Worm (Caenorhabditis elegans) whole organism, L4 larva: Measurements from ENCODE around the gene catp-4.

Source experiments
- F26F4.8 ChIP-seq: fragments of 200-800 bp; sonication (Bioruptor generic); conservative IDR thresholded peaks from 2 replicates; pipeline ENCODE4 v1.3.6; 2022; ENCODE audit warnings: missing genetic modification characterization, missing compliant biosample characterization
- F44E2.7 ChIP-seq: fragments of 200-800 bp; sonication (Bioruptor generic); IDR thresholded peaks from 2 replicates; pipeline ENCODE4 v2.1.2; 2022; ENCODE audit warnings: missing genetic modification characterization, missing compliant biosample characterization
- F49E8.2 ChIP-seq: sonication (generic microtip); optimal IDR thresholded peaks from 2 replicates; lab custom pipeline; 2016; ENCODE audit warnings: missing compliant biosample characterization, mild to moderate bottlenecking, missing genetic modification characterization, borderline replicate concordance
- T20F7.1 ChIP-seq: fragments of 200-800 bp; sonication (Bioruptor generic); optimal IDR thresholded peaks from 2 replicates; lab custom pipeline; 2018; ENCODE audit warnings: mild to moderate bottlenecking, missing genetic modification characterization, missing compliant biosample characterization
- Y105C5A.15 ChIP-seq: fragments of 200-800 bp; sonication (Bioruptor generic); IDR thresholded peaks from 2 replicates; pipeline ENCODE4 v1.3.6; 2022; ENCODE audit warnings: missing genetic modification characterization, missing compliant biosample characterization
- Y48G9A.11 ChIP-seq: fragments of 200-800 bp; sonication (Bioruptor generic); IDR thresholded peaks from 2 replicates; pipeline ENCODE4 v1.3.6; 2022; ENCODE audit warnings: missing genetic modification reagents, missing genetic modification characterization, missing compliant biosample characterization
- ZK546.5 ChIP-seq, 2 experiments: sonication (generic microtip); optimal IDR thresholded peaks; 2 replicates each; lab custom pipeline; 2017; ENCODE audit warnings: missing biosample characterization in 2 of 2, missing genetic modification characterization in 2 of 2
- aha-1 ChIP-seq: fragments of 150-350 bp; peaks from one replicate; lab custom pipeline; 2014; ENCODE audit warnings: missing biosample characterization, missing genetic modification characterization
- aly-2 ChIP-seq: sonication (generic microtip); optimal IDR thresholded peaks from 2 replicates; lab custom pipeline; 2018; ENCODE audit warnings: missing biosample characterization, missing genetic modification characterization
- ceh-44 ChIP-seq: fragments of 200-800 bp; sonication (Bioruptor generic); IDR thresholded peaks from 2 replicates; pipeline ENCODE4 v1.3.6; 2022; ENCODE audit warnings: missing genetic modification reagents, missing genetic modification characterization, missing compliant biosample characterization
- ctbp-1 ChIP-seq: fragments of 200-800 bp; sonication (Bioruptor generic); IDR thresholded peaks from 2 replicates; pipeline ENCODE4 v1.3.6; 2022; ENCODE audit warnings: missing genetic modification reagents, missing genetic modification characterization, missing compliant biosample characterization
- daf-16 ChIP-seq, 3 experiments: sonication (generic microtip); optimal IDR thresholded peaks; 2 replicates each; lab custom pipeline; 2016 to 2017; ENCODE audit warnings: missing genetic modification characterization in 3 of 3, missing genetic modification reagents in 3 of 3, mild to moderate bottlenecking in 2 of 3, missing compliant biosample characterization in 2 of 3, missing biosample characterization in 1 of 3, moderate library complexity in 1 of 3
- duxl-1 ChIP-seq: sonication (generic microtip); optimal IDR thresholded peaks from 2 replicates; lab custom pipeline; 2016; ENCODE audit warnings: mild to moderate bottlenecking, missing genetic modification characterization, moderate library complexity, missing compliant biosample characterization; ENCODE audit not compliant: poor library complexity
- dve-1 ChIP-seq: sonication (generic microtip); optimal IDR thresholded peaks from 2 replicates; lab custom pipeline; 2017; ENCODE audit warnings: antibody characterized with exemption, mild to moderate bottlenecking, missing genetic modification characterization, missing compliant biosample characterization; ENCODE audit not compliant: insufficient read depth
- egl-43 ChIP-seq: fragments of 200-800 bp; sonication (Bioruptor generic); IDR thresholded peaks from 2 replicates; pipeline ENCODE4 v1.3.6; 2022; ENCODE audit warnings: missing genetic modification reagents, missing genetic modification characterization, missing compliant biosample characterization
- fkh-10 ChIP-seq: fragments of 150-350 bp; optimal IDR thresholded peaks from 2 replicates; lab custom pipeline; 2014; ENCODE audit warnings: missing biosample characterization, missing genetic modification reagents, missing genetic modification characterization
- gei-8 ChIP-seq: fragments of 200-800 bp; sonication (Bioruptor generic); optimal IDR thresholded peaks from 2 replicates; lab custom pipeline; 2018; ENCODE audit warnings: mild to moderate bottlenecking, missing genetic modification characterization, missing compliant biosample characterization
- hif-1 ChIP-seq, 2 experiments: sonication (generic microtip); optimal IDR thresholded peaks; 2 replicates each; lab custom pipeline; 2016 to 2017; ENCODE audit warnings: missing compliant biosample characterization in 2 of 2, missing genetic modification characterization in 2 of 2, missing genetic modification reagents in 2 of 2, missing genotype in 2 of 2, mild to moderate bottlenecking in 1 of 2
- jun-1 ChIP-seq: fragments of 150-350 bp; optimal IDR thresholded peaks from 2 replicates; lab custom pipeline; 2014; ENCODE audit warnings: missing biosample characterization, missing genetic modification reagents, missing genetic modification characterization
- lin-29 ChIP-seq: fragments of 200-800 bp; sonication (Bioruptor generic); IDR thresholded peaks from 2 replicates; pipeline ENCODE4 v1.3.6; 2022; ENCODE audit warnings: missing genetic modification reagents, missing genetic modification characterization, missing compliant biosample characterization
- lin-38 ChIP-seq: fragments of 200-800 bp; sonication (Bioruptor generic); IDR thresholded peaks from 2 replicates; pipeline ENCODE4 v1.3.6; 2022; ENCODE audit warnings: missing genetic modification reagents, missing genetic modification characterization, missing compliant biosample characterization
- lir-3 ChIP-seq: sonication (generic microtip); optimal IDR thresholded peaks from 2 replicates; lab custom pipeline; 2016; ENCODE audit warnings: mild to moderate bottlenecking, missing genetic modification characterization, missing compliant biosample characterization
- madf-5 ChIP-seq, 2 experiments: fragments of 200-800 bp; sonication (Bioruptor generic); IDR thresholded peaks; 2 replicates each; pipeline ENCODE4 v1.3.6; 2022; ENCODE audit warnings: missing compliant biosample characterization in 2 of 2, missing genetic modification characterization in 2 of 2
- mdl-1 ChIP-seq, 2 experiments: fragments of 150-350 bp in 1 of 2; sonication (generic microtip) in 1 of 2; optimal IDR thresholded peaks; 2 replicates each; lab custom pipeline; 2014 to 2017; ENCODE audit warnings: missing biosample characterization in 2 of 2, missing genetic modification characterization in 2 of 2
- mes-2 ChIP-seq: sonication (generic microtip); optimal IDR thresholded peaks from 2 replicates; lab custom pipeline; 2016; ENCODE audit warnings: missing genotype, mild to moderate bottlenecking, missing genetic modification characterization, missing compliant biosample characterization; ENCODE audit not compliant: poor library complexity, severe bottlenecking
- nhr-102 ChIP-seq: sonication (generic microtip); optimal IDR thresholded peaks from 2 replicates; lab custom pipeline; 2016; ENCODE audit warnings: mild to moderate bottlenecking, missing genetic modification characterization, moderate library complexity, missing compliant biosample characterization
- nhr-111 ChIP-seq: fragments of 200-800 bp; sonication (Bioruptor generic); optimal IDR thresholded peaks from 2 replicates; lab custom pipeline; 2018; ENCODE audit warnings: mild to moderate bottlenecking, missing genetic modification characterization, missing compliant biosample characterization
- nhr-28 ChIP-seq: fragments of 150-350 bp; optimal IDR thresholded peaks from 2 replicates; lab custom pipeline; 2014; ENCODE audit warnings: missing biosample characterization, missing genetic modification characterization
- nhr-48 ChIP-seq: sonication (generic microtip); optimal IDR thresholded peaks from 2 replicates; lab custom pipeline; 2016; ENCODE audit warnings: mild to moderate bottlenecking, missing genetic modification characterization, missing compliant biosample characterization
- nhr-6 ChIP-seq: fragments of 150-350 bp; optimal IDR thresholded peaks from 2 replicates; lab custom pipeline; 2014; ENCODE audit warnings: missing biosample characterization, missing genetic modification characterization
- nhr-76 ChIP-seq: fragments of 150-350 bp; optimal IDR thresholded peaks from 2 replicates; lab custom pipeline; 2014; ENCODE audit warnings: missing biosample characterization, missing genetic modification characterization
- pqm-1 ChIP-seq: sonication (generic microtip); optimal IDR thresholded peaks from 2 replicates; lab custom pipeline; 2017; ENCODE audit warnings: missing biosample characterization, missing genetic modification characterization
- saeg-2 ChIP-seq: fragments of 200-800 bp; sonication (Bioruptor generic); IDR thresholded peaks from 2 replicates; pipeline ENCODE4 v1.3.6; 2022; ENCODE audit warnings: missing genetic modification reagents, missing genetic modification characterization, missing compliant biosample characterization
- sdz-12 ChIP-seq: fragments of 200-800 bp; sonication (Bioruptor generic); optimal IDR thresholded peaks from 2 replicates; lab custom pipeline; 2018; ENCODE audit warnings: mild to moderate bottlenecking, missing genetic modification characterization, missing compliant biosample characterization
- unc-62 ChIP-seq, 3 experiments: fragments of 150-350 bp in 1 of 3; sonication (generic microtip); optimal IDR thresholded peaks in 2 of 3; peaks in 1 of 3; 1 replicate in 1 of 3; 2 replicates in 2 of 3; lab custom pipeline; 2014 to 2017; ENCODE audit warnings: missing biosample characterization in 3 of 3, missing genetic modification characterization in 3 of 3, missing genetic modification reagents in 3 of 3, missing genotype in 1 of 3
- vab-7 ChIP-seq: fragments of 200-800 bp; sonication (Bioruptor generic); IDR thresholded peaks from 2 replicates; pipeline ENCODE4 v1.3.6; 2022; ENCODE audit warnings: missing genetic modification reagents, missing genetic modification characterization, missing compliant biosample characterization
- zag-1 ChIP-seq: fragments of 150-350 bp; optimal IDR thresholded peaks from 2 replicates; lab custom pipeline; 2014; ENCODE audit warnings: missing biosample characterization, missing genetic modification characterization
- zfp-3 ChIP-seq: fragments of 200-800 bp; sonication (Bioruptor generic); conservative IDR thresholded peaks from 2 replicates; pipeline ENCODE4 v1.3.6; 2022; ENCODE audit warnings: missing genetic modification reagents, missing genetic modification characterization, missing compliant biosample characterization
- zip-11 ChIP-seq: fragments of 200-800 bp; sonication (Bioruptor generic); IDR thresholded peaks from 2 replicates; pipeline ENCODE4 v1.3.6; 2022; ENCODE audit warnings: missing genetic modification characterization, missing compliant biosample characterization
- ztf-11 ChIP-seq: fragments of 150-350 bp; optimal IDR thresholded peaks from 2 replicates; lab custom pipeline; 2014; ENCODE audit warnings: missing biosample characterization, missing genetic modification characterization

Gene catp-4

DNA sequence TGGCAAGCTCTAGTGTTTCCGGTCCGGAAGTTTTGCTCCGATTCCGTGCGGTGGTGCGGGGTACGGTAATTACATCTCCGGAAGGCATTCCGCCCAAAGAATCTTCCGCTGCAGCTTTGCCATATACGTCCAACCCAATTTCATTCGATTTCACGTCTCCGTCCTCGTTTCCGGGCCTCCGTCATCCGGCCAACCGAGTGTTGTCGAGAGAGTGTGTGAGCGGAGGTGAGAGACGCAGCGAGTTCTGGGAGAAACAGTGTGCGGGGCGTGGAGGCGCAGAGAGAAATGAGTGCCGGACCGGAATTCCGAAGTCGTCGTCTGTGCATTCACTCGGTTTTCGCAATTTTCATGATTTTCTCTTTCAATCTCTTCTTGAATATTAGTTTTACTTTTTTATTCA is 24.1 kb upstream of the catp-4 start (continued):
- no peak for TF ChIP-seq nhr-111 (GFP tag; lab: Kevin White, UChicago)
- no peak for TF ChIP-seq daf-16 (GFP tag; optimal IDR thresholded peaks at IDR 0.05; lab: Kevin White, UChicago)
- peak; percentile 10 for TF ChIP-seq daf-16 (tag; optimal IDR thresholded peaks at IDR 0.05; lab: Kevin White, UChicago)
- TF ChIP-seq madf-5 (GFP tag; IDR thresholded peaks at IDR 0.05; lab: Robert Waterston, UW) = 0 out of 4 replicates have a peak, but pooled peaks of 1 of the 2 experiments have one; percentile 27
- no peak for TF ChIP-seq ceh-44 (GFP tag; lab: Robert Waterston, UW)
- no peak for TF ChIP-seq zfp-3 (GFP tag; lab: Robert Waterston, UW)
- no peak for TF ChIP-seq F44E2.7 (GFP tag; lab: Robert Waterston, UW)
- TF ChIP-seq ZK546.5 (tag; optimal IDR thresholded peaks at IDR 0.05; lab: Kevin White, UChicago) = no peak
- TF ChIP-seq Y48G9A.11 (GFP tag; lab: Robert Waterston, UW) = no peak
- 0 out of 2 replicates have a peak, but pooled peaks have one; percentile 16 for TF ChIP-seq F26F4.8 (GFP tag; lab: Robert Waterston, UW)
- TF ChIP-seq fkh-10 = peak; percentile 10
- 0 out of 2 replicates have a peak, but pooled peaks have one; percentile 51 for TF ChIP-seq ctbp-1
- TF ChIP-seq hif-1 (tag; optimal IDR thresholded peaks at IDR 0.05; lab: Kevin White, UChicago) = no peak
- TF ChIP-seq nhr-48 (tag; lab: Kevin White, UChicago) = no peak
- TF ChIP-seq Y105C5A.15 (GFP tag; lab: Robert Waterston, UW) = no peak
- TF ChIP-seq aly-2 (tag; lab: Kevin White, UChicago) = no peak
- no peak for TF ChIP-seq zag-1 (tag; lab: Kevin White, UChicago)
- no peak for TF ChIP-seq F49E8.2 (tag; lab: Kevin White, UChicago)
- no peak for TF ChIP-seq vab-7 (GFP tag; lab: Robert Waterston, UW)
- TF ChIP-seq mdl-1 (tag; optimal IDR thresholded peaks at IDR 0.05; lab: Kevin White, UChicago) = no peak
- no peak for TF ChIP-seq T20F7.1 (GFP tag; lab: Kevin White, UChicago)
- no peak for TF ChIP-seq duxl-1 (tag; lab: Kevin White, UChicago)
- TF ChIP-seq nhr-76 (tag; lab: Kevin White, UChicago) = no peak
- TF ChIP-seq dve-1 = no peak
- TF ChIP-seq mes-2 (tag; lab: Kevin White, UChicago) = no peak
- TF ChIP-seq lin-29 (GFP tag; lab: Robert Waterston, UW) = no peak
- no peak for TF ChIP-seq jun-1
- TF ChIP-seq egl-43 (GFP tag; lab: Robert Waterston, UW) = peak; percentile 63; the same call in 1 of the 2 replicates
- TF ChIP-seq gei-8 (GFP tag; lab: Kevin White, UChicago) = no peak
- TF ChIP-seq pqm-1 (tag; lab: Kevin White, UChicago) = no peak
- TF ChIP-seq nhr-102 = no peak
- TF ChIP-seq ztf-11 (tag; lab: Kevin White, UChicago) = no peak
- TF ChIP-seq lin-38 (GFP tag; lab: Robert Waterston, UW) = no peak
- no peak for TF ChIP-seq nhr-28
- TF ChIP-seq, all 104 proteins: peak for 11

DNA sequence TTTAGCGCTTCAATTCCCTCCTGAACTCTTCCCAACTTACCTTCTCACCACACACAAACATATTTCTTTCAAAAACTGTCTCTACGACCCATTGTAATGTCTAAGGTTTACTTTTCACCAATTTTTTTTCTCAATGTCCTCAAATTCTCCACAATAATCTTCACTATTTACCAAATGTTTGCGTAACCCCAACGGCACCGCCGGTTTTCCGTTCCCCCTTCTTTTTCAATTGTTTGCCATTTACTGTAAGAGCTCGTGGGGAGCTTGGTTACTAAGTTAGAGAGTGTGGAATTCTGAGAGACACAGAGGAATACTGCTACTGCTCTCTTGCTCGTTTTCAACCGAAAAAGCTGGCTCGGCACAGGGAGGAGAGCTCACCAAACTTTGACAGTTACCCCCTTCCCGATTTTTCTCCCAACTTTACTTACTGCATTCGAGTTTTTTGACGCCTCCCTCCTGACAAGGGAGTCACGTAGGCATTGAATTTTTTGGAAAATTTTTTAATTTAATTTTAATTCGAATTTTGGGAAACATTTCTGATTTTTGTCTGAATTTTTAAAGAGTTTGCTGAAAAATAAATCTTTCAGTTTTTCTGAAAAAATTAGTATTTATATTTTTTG is 22.7 kb upstream of the catp-4 start:
- TF ChIP-seq lin-29 (GFP tag; lab: Robert Waterston, UW) = no peak
- no peak for TF ChIP-seq nhr-102
- TF ChIP-seq zip-11 (GFP tag; lab: Robert Waterston, UW) = no peak
- TF ChIP-seq sdz-12 (GFP tag; lab: Kevin White, UChicago) = no peak
- TF ChIP-seq unc-62 (GFP tag; optimal IDR thresholded peaks at IDR 0.05 in 1 of 2; lab: Kevin White, UChicago) = peak in 1 of 2 experiments; percentile 86
- no peak for TF ChIP-seq unc-62 (tag; optimal IDR thresholded peaks at IDR 0.05; lab: Kevin White, UChicago)
- TF ChIP-seq madf-5 (GFP tag; IDR thresholded peaks at IDR 0.05; lab: Robert Waterston, UW) = peak; percentile 35 to 73; a peak in 2 of 4 replicates
- TF ChIP-seq egl-43 (GFP tag; lab: Robert Waterston, UW) = 0 out of 2 replicates have a peak, but pooled peaks have one; percentile 11
- no peak for TF ChIP-seq nhr-6
- TF ChIP-seq aha-1 = peak; percentile 70
- no peak for TF ChIP-seq lir-3
- TF ChIP-seq saeg-2 = no peak
- no peak for TF ChIP-seq lin-38 (GFP tag; lab: Robert Waterston, UW)
- TF ChIP-seq, all 104 proteins: peak for 4
